Fruit fly (Drosophila melanogaster) whole organism, pupa: ENCODE measurements around the gene SAK.

Source experiments
- CG10348 ChIP-seq: fragments of 200-800 bp; sonication (Bioruptor generic); IDR thresholded peaks from 2 replicates; pipeline ENCODE4 v1.3.6; 2022; ENCODE audit warnings: missing biosample characterization, missing genetic modification characterization
- CG17806 ChIP-seq: fragments of 200-800 bp; sonication (Bioruptor generic); optimal IDR thresholded peaks from 2 replicates; lab custom pipeline; 2018; ENCODE audit warnings: missing biosample characterization, mild to moderate bottlenecking, missing genetic modification characterization, moderate library complexity
- CG8159 ChIP-seq: fragments of 200-800 bp; sonication (Bioruptor generic); optimal IDR thresholded peaks from 3 replicates; lab custom pipeline; 2018; ENCODE audit warnings: missing biosample characterization, mild to moderate bottlenecking, missing genetic modification characterization, moderate library complexity
- CG8301 ChIP-seq: fragments of 200-800 bp; sonication (Bioruptor generic); optimal IDR thresholded peaks from 2 replicates; lab custom pipeline; 2018; ENCODE audit warnings: missing biosample characterization, mild to moderate bottlenecking, missing genetic modification characterization
- CG9948 ChIP-seq: fragments of 200-800 bp; sonication (Bioruptor generic); optimal IDR thresholded peaks from 2 replicates; lab custom pipeline; 2018; ENCODE audit warnings: missing biosample characterization, mild to moderate bottlenecking, missing genetic modification characterization, moderate library complexity
- EcR ChIP-seq: fragments of 200-800 bp; sonication (Bioruptor generic); optimal IDR thresholded peaks from 3 replicates; lab custom pipeline; 2019; ENCODE audit warnings: missing biosample characterization, missing genetic modification characterization, mild to moderate bottlenecking, moderate library complexity, missing genetic modification reagents
- Pif1A ChIP-seq: fragments of 200-800 bp; sonication (Bioruptor generic); optimal IDR thresholded peaks from 3 replicates; lab custom pipeline; 2016; ENCODE audit warnings: missing biosample characterization, missing genetic modification characterization
- Snoo ChIP-seq: fragments of 200-800 bp; sonication (Bioruptor generic); optimal IDR thresholded peaks from 3 replicates; lab custom pipeline; 2017; ENCODE audit warnings: missing biosample characterization, mild to moderate bottlenecking, missing genetic modification characterization, inconsistent platforms
- rn ChIP-seq: fragments of 200-800 bp; sonication (Bioruptor generic); IDR thresholded peaks from 2 replicates; pipeline ENCODE4 v1.3.6; 2022; ENCODE audit warnings: missing biosample characterization, missing genetic modification characterization

DNA sequence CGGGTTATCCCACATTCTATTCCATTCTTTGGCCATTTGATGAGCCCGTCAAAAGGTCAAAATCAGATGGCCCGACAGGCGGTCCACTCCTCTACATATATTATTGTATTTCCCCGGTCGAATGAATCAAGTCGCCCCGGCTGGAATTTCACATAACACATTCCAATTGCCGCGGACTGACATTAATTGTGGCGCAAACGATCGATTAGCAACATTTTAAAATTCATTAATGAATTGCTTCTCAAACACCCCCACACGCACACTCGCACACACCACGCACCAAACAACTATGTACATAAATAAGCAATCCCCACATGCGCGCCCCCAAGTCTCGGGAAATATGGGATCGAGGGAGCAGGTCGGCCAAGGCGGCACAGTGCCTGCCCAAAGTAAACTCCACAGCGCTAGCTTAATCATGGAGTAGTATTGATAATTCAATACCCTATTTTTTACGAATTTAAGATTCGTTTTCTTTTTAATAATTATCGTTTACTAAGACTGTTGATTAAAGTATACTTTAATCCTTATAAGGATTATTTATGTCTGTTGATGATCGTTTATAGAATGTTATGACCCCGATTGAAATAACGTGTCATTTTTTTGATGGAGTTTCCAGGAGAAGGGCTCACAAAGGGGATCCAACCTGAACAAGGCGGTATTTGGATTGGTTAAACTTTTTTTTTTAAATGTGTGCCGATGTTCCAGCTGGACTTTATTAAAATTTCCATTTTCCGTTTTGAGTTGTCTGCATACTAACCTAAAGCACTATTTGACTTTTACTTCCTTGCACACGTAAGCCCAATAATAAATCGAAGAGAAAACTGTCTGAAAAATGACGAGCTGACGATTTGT, 50.2 kb downstream of the SAK start:
- TF ChIP-seq CG10348 (GFP tag; lab: Robert Waterston, UW), result no peak
- TF ChIP-seq Snoo, result no peak
- TF ChIP-seq EcR (GFP tag; lab: Kevin White, UChicago), result no peak
- no peak for TF ChIP-seq rn (GFP tag; lab: Robert Waterston, UW)
- no peak for TF ChIP-seq CG9948 (tag; lab: Kevin White, UChicago)
- no peak for TF ChIP-seq Pif1A (GFP tag; lab: Kevin White, UChicago)
- no peak for TF ChIP-seq CG8301
- TF ChIP-seq CG17806 (tag; lab: Kevin White, UChicago), result no peak
- no peak for TF ChIP-seq CG8159 (tag; lab: Kevin White, UChicago)
